Worm (Caenorhabditis elegans) whole organism, L4 larva: ENCODE results near the gene Y61A9LA.7.
A peak's percentile ranks its signal among the peaks of the same experiment; 100 is the strongest.

ENCODE experiments used
- F37D6.2 ChIP-seq: sonication (generic microtip); optimal IDR thresholded peaks from 2 replicates; lab custom pipeline; 2016; ENCODE audit warnings: mild to moderate bottlenecking, missing genetic modification characterization, missing compliant biosample characterization
- F44E2.7 ChIP-seq: fragments of 200-800 bp; sonication (Bioruptor generic); IDR thresholded peaks from 2 replicates; pipeline ENCODE4 v2.1.2; 2022; ENCODE audit warnings: missing genetic modification characterization, missing compliant biosample characterization
- F49E8.2 ChIP-seq: sonication (generic microtip); optimal IDR thresholded peaks from 2 replicates; lab custom pipeline; 2016; ENCODE audit warnings: missing compliant biosample characterization, mild to moderate bottlenecking, missing genetic modification characterization, borderline replicate concordance
- Y5F2A.4 ChIP-seq: fragments of 200-800 bp; sonication (Bioruptor generic); optimal IDR thresholded peaks from 2 replicates; lab custom pipeline; 2018; ENCODE audit warnings: mild to moderate bottlenecking, missing genetic modification characterization, missing compliant biosample characterization
- ZK337.2 ChIP-seq: fragments of 200-800 bp; sonication (Bioruptor generic); IDR thresholded peaks from 2 replicates; pipeline ENCODE4 v1.3.6; 2022; ENCODE audit warnings: missing genetic modification reagents, missing genetic modification characterization, missing compliant biosample characterization
- ZK546.5 ChIP-seq, 2 experiments: sonication (generic microtip); optimal IDR thresholded peaks; 2 replicates each; lab custom pipeline; 2017; ENCODE audit warnings: missing biosample characterization in 2 of 2, missing genetic modification characterization in 2 of 2
- attf-4 ChIP-seq: sonication (generic microtip); optimal IDR thresholded peaks from 3 replicates; lab custom pipeline; 2017; ENCODE audit warnings: missing biosample characterization, missing genetic modification characterization
- ceh-62 ChIP-seq: sonication (generic microtip); optimal IDR thresholded peaks from 2 replicates; lab custom pipeline; 2017; ENCODE audit warnings: missing biosample characterization, missing genetic modification characterization
- cey-2 ChIP-seq: sonication (generic microtip); optimal IDR thresholded peaks from 3 replicates; lab custom pipeline; 2017; ENCODE audit warnings: missing genetic modification characterization, mild to moderate bottlenecking, missing compliant biosample characterization, antibody characterized with exemption, borderline replicate concordance; ENCODE audit not compliant: insufficient read depth
- daf-16 ChIP-seq, 3 experiments: sonication (generic microtip); optimal IDR thresholded peaks; 2 replicates each; lab custom pipeline; 2016 to 2017; ENCODE audit warnings: missing genetic modification characterization in 3 of 3, missing genetic modification reagents in 3 of 3, mild to moderate bottlenecking in 2 of 3, missing compliant biosample characterization in 2 of 3, missing biosample characterization in 1 of 3, moderate library complexity in 1 of 3
- dmd-6 ChIP-seq: fragments of 200-800 bp; sonication (Bioruptor generic); IDR thresholded peaks from 2 replicates; pipeline ENCODE4 v1.3.6; 2022; ENCODE audit warnings: missing genetic modification reagents, missing genetic modification characterization, missing compliant biosample characterization
- duxl-1 ChIP-seq: sonication (generic microtip); optimal IDR thresholded peaks from 2 replicates; lab custom pipeline; 2016; ENCODE audit warnings: mild to moderate bottlenecking, missing genetic modification characterization, moderate library complexity, missing compliant biosample characterization; ENCODE audit not compliant: poor library complexity
- dve-1 ChIP-seq: sonication (generic microtip); optimal IDR thresholded peaks from 2 replicates; lab custom pipeline; 2017; ENCODE audit warnings: antibody characterized with exemption, mild to moderate bottlenecking, missing genetic modification characterization, missing compliant biosample characterization; ENCODE audit not compliant: insufficient read depth
- fkh-10 ChIP-seq: fragments of 150-350 bp; optimal IDR thresholded peaks from 2 replicates; lab custom pipeline; 2014; ENCODE audit warnings: missing biosample characterization, missing genetic modification reagents, missing genetic modification characterization
- fos-1 ChIP-seq: fragments of 150-350 bp; optimal IDR thresholded peaks from 2 replicates; lab custom pipeline; 2014; ENCODE audit warnings: missing biosample characterization, missing genetic modification characterization
- hlh-11 ChIP-seq: fragments of 200-800 bp; sonication (Bioruptor generic); optimal IDR thresholded peaks from 2 replicates; lab custom pipeline; 2018; ENCODE audit warnings: mild to moderate bottlenecking, missing genetic modification characterization, missing compliant biosample characterization
- hmg-1.1 ChIP-seq: fragments of 200-800 bp; sonication (Bioruptor generic); IDR thresholded peaks from 2 replicates; pipeline ENCODE4 v1.3.6; 2022; ENCODE audit warnings: missing genetic modification reagents, missing genetic modification characterization, missing compliant biosample characterization
- lin-38 ChIP-seq: fragments of 200-800 bp; sonication (Bioruptor generic); IDR thresholded peaks from 2 replicates; pipeline ENCODE4 v1.3.6; 2022; ENCODE audit warnings: missing genetic modification reagents, missing genetic modification characterization, missing compliant biosample characterization
- lin-39 ChIP-seq: fragments of 150-350 bp; optimal IDR thresholded peaks from 2 replicates; lab custom pipeline; 2014; ENCODE audit warnings: missing biosample characterization, missing genetic modification reagents, missing genetic modification characterization
- lsy-2 ChIP-seq, 2 experiments: fragments of 150-350 bp in 1 of 2; sonication (generic microtip) in 1 of 2; optimal IDR thresholded peaks; 2 replicates each; lab custom pipeline; 2014 to 2017; ENCODE audit warnings: missing biosample characterization in 2 of 2, missing genetic modification characterization in 2 of 2
- madf-5 ChIP-seq, 2 experiments: fragments of 200-800 bp; sonication (Bioruptor generic); IDR thresholded peaks; 2 replicates each; pipeline ENCODE4 v1.3.6; 2022; ENCODE audit warnings: missing compliant biosample characterization in 2 of 2, missing genetic modification characterization in 2 of 2
- madf-9 ChIP-seq: fragments of 200-800 bp; sonication (Bioruptor generic); conservative IDR thresholded peaks from 2 replicates; pipeline ENCODE4 v1.3.6; 2022; ENCODE audit warnings: missing genetic modification reagents, missing genetic modification characterization, missing compliant biosample characterization
- mxl-2 ChIP-seq: fragments of 200-800 bp; sonication (Bioruptor generic); conservative IDR thresholded peaks from 2 replicates; pipeline ENCODE4 v1.3.6; 2022; ENCODE audit warnings: missing genetic modification reagents, missing genetic modification characterization, missing compliant biosample characterization
- nhr-111 ChIP-seq: fragments of 200-800 bp; sonication (Bioruptor generic); optimal IDR thresholded peaks from 2 replicates; lab custom pipeline; 2018; ENCODE audit warnings: mild to moderate bottlenecking, missing genetic modification characterization, missing compliant biosample characterization
- nhr-237 ChIP-seq: sonication (generic microtip); optimal IDR thresholded peaks from 2 replicates; lab custom pipeline; 2017; ENCODE audit warnings: missing biosample characterization, missing genetic modification characterization
- nhr-25 ChIP-seq: sonication (generic microtip); optimal IDR thresholded peaks from 2 replicates; lab custom pipeline; 2017; ENCODE audit warnings: missing genetic modification characterization, mild to moderate bottlenecking, missing compliant biosample characterization, antibody characterized with exemption, moderate library complexity, borderline replicate concordance; ENCODE audit not compliant: insufficient read depth
- nhr-28 ChIP-seq: fragments of 150-350 bp; optimal IDR thresholded peaks from 2 replicates; lab custom pipeline; 2014; ENCODE audit warnings: missing biosample characterization, missing genetic modification characterization
- nhr-48 ChIP-seq: sonication (generic microtip); optimal IDR thresholded peaks from 2 replicates; lab custom pipeline; 2016; ENCODE audit warnings: mild to moderate bottlenecking, missing genetic modification characterization, missing compliant biosample characterization
- nhr-6 ChIP-seq: fragments of 150-350 bp; optimal IDR thresholded peaks from 2 replicates; lab custom pipeline; 2014; ENCODE audit warnings: missing biosample characterization, missing genetic modification characterization
- pha-4 ChIP-seq, 2 experiments: fragments of 150-350 bp in 1 of 2; fragments of 200-800 bp in 1 of 2; sonication (Bioruptor generic) in 1 of 2; IDR thresholded peaks in 1 of 2; optimal IDR thresholded peaks in 1 of 2; 2 replicates each; pipeline versions ENCODE4 v1.3.6 to Lab custom; 2014 to 2022; ENCODE audit warnings: missing genetic modification characterization in 2 of 2, missing genetic modification reagents in 2 of 2, missing biosample characterization in 1 of 2, missing compliant biosample characterization in 1 of 2
- pqm-1 ChIP-seq: sonication (generic microtip); optimal IDR thresholded peaks from 2 replicates; lab custom pipeline; 2017; ENCODE audit warnings: missing biosample characterization, missing genetic modification characterization
- rbr-2 ChIP-seq: sonication (generic microtip); optimal IDR thresholded peaks from 2 replicates; lab custom pipeline; 2016; ENCODE audit warnings: missing genotype, missing genetic modification characterization, missing compliant biosample characterization
- saeg-2 ChIP-seq: fragments of 200-800 bp; sonication (Bioruptor generic); IDR thresholded peaks from 2 replicates; pipeline ENCODE4 v1.3.6; 2022; ENCODE audit warnings: missing genetic modification reagents, missing genetic modification characterization, missing compliant biosample characterization
- set-16 ChIP-seq: fragments of 200-800 bp; sonication (Bioruptor generic); IDR thresholded peaks from 2 replicates; pipeline ENCODE4 v1.3.6; 2022; ENCODE audit warnings: missing genetic modification reagents, missing genetic modification characterization, missing compliant biosample characterization
- snpc-1.2 ChIP-seq: fragments of 200-800 bp; sonication (Bioruptor generic); IDR thresholded peaks from 2 replicates; pipeline ENCODE4 v1.3.6; 2022; ENCODE audit warnings: missing genetic modification reagents, missing genetic modification characterization, missing compliant biosample characterization
- spr-3 ChIP-seq: fragments of 200-800 bp; sonication (Bioruptor generic); optimal IDR thresholded peaks from 2 replicates; lab custom pipeline; 2018; ENCODE audit warnings: mild to moderate bottlenecking, missing genetic modification characterization, missing compliant biosample characterization
- tra-1 ChIP-seq: fragments of 200-800 bp; sonication (Bioruptor generic); IDR thresholded peaks from 2 replicates; pipeline ENCODE4 v1.3.6; 2022; ENCODE audit warnings: missing genetic modification reagents, missing genetic modification characterization, missing compliant biosample characterization
- unc-39 ChIP-seq: sonication (generic microtip); optimal IDR thresholded peaks from 2 replicates; lab custom pipeline; 2017; ENCODE audit warnings: missing biosample characterization, missing genetic modification characterization
- unc-62 ChIP-seq, 3 experiments: fragments of 150-350 bp in 1 of 3; sonication (generic microtip); optimal IDR thresholded peaks in 2 of 3; peaks in 1 of 3; 1 replicate in 1 of 3; 2 replicates in 2 of 3; lab custom pipeline; 2014 to 2017; ENCODE audit warnings: missing biosample characterization in 3 of 3, missing genetic modification characterization in 3 of 3, missing genetic modification reagents in 3 of 3, missing genotype in 1 of 3
- vab-7 ChIP-seq: fragments of 200-800 bp; sonication (Bioruptor generic); IDR thresholded peaks from 2 replicates; pipeline ENCODE4 v1.3.6; 2022; ENCODE audit warnings: missing genetic modification reagents, missing genetic modification characterization, missing compliant biosample characterization

Gene Y61A9LA.7

DNA sequence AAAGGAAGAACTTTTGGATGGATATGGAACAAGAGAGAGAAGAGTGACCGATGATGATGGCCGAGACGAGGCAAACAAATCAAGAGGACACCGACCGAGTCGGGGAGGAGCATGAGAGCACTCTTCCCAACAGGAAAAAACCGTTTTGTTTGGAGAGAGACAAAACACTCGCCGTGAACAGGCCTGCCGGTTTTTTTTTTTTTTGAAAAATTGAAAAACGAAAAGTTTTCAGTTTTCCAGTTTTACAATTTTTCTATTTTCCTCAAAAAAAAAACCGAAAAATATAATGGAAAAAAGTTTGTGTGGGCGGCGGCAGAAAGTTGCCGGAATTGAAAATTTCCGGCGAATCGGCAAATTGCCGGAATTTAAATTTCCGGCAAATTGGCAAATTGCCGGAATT lies at the start of gene Y61A9LA.7:
TSS of gene Y61A9LA.7 (minus strand) at position 101 of the 400 bp plus-strand sequence.
- peak in 1 of 2 experiments; percentile 37 for TF ChIP-seq unc-62 (GFP tag; optimal IDR thresholded peaks at IDR 0.05 in 1 of 2; lab: Kevin White, UChicago)
- TF ChIP-seq unc-62 (tag; optimal IDR thresholded peaks at IDR 0.05; lab: Kevin White, UChicago) = no peak
- TF ChIP-seq nhr-25 (tag; lab: Kevin White, UChicago) = no peak

DNA sequence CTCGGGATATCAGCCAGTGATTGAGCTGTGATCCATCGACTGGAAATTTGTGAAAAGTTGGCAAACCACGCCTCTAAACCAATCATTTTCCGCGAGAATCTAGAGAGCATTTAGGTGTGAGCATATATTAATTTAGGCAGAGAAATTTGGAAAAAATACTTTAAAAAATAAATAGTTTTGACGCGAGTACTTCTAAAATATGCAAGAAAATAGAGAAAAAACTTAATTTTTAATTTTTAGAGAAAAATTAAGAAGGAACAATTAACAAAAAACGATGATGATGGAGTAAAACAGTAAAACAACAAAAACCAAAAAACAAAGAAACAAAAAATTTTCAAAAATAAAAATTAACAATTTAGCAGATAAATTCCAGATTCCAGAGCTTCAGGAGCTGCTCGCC lies 47.2 kb upstream of the Y61A9LA.7 start, which contains the start of gene txt-6:
TSS of gene txt-6 (minus strand) at position 101 of the 400 bp plus-strand sequence.
- TF ChIP-seq rbr-2 (tag; lab: Kevin White, UChicago) (no peak), madf-5 (GFP tag; IDR thresholded peaks at IDR 0.05; lab: Robert Waterston, UW) (0 out of 4 replicates have a peak, but pooled peaks of 1 of the 2 experiments have one; percentile 41)
- TF ChIP-seq, all 104 proteins: peak for 1

DNA sequence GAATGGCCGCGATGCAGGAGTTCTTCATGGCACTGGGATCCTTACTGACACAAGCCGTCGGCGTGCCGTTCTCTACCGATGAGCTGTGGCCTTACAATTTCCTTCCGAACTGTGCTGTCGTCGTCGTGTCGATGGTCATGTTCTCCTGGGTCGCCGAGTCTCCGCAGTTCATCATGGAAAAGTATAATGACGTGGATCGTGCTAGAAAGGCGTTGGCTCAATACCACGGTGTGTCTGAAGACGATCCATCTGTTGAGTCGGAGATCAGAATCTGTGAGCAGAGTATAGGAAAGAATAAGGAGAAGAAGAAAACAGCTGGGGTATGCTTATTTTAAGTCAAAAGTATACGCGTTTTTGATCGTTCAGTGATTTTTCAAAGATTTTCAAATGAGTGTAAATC lies 39.6 kb upstream of the Y61A9LA.7 start:
- TF ChIP-seq nhr-237 (tag; lab: Kevin White, UChicago) (no peak), nhr-25 (tag; lab: Kevin White, UChicago) (no peak), duxl-1 (tag; lab: Kevin White, UChicago) (no peak), vab-7 (GFP tag; lab: Robert Waterston, UW) (no peak)

DNA sequence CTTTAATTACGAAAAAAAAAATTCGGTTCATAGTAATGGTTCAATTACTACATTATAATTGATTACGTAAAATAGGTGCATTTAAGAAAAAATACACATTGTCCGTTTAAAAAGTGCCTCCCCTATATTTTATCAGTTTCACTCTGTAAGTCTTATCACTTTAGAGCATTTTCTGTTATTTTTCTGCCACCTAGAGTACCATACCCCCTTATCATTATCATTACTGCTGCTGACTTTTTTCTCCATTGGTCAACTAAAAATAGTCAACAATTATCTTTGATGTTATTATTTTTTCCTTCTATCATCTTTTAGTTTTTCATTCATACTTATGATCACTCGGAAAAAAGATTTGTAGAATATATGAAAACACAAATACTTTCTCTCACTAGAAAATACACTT lies 38.9 kb upstream of the Y61A9LA.7 start:
- TF ChIP-seq fkh-10 (GFP tag; lab: Kevin White, UChicago) = no peak
- TF ChIP-seq nhr-6 (tag; lab: Kevin White, UChicago) = no peak
- peak; percentile 76 for TF ChIP-seq pqm-1 (tag; lab: Kevin White, UChicago)
- TF ChIP-seq saeg-2 (GFP tag; lab: Robert Waterston, UW) = no peak
- TF ChIP-seq madf-5 (GFP tag; IDR thresholded peaks at IDR 0.05; lab: Robert Waterston, UW) = no peak
- no peak for TF ChIP-seq lin-38
- no peak for TF ChIP-seq ceh-62 (tag; lab: Kevin White, UChicago)
- no peak for TF ChIP-seq lsy-2 (tag; optimal IDR thresholded peaks at IDR 0.05; lab: Kevin White, UChicago)
- no peak for TF ChIP-seq set-16 (GFP tag; lab: Robert Waterston, UW)
- no peak for TF ChIP-seq F49E8.2 (tag; lab: Kevin White, UChicago)
- TF ChIP-seq cey-2 = no peak
- peak; percentile 10 for TF ChIP-seq dve-1 (tag; lab: Kevin White, UChicago)
- TF ChIP-seq nhr-111 (GFP tag; lab: Kevin White, UChicago) = no peak
- TF ChIP-seq lin-39 (tag; lab: Kevin White, UChicago) = no peak
- TF ChIP-seq ZK337.2 (GFP tag; lab: Robert Waterston, UW) = no peak
- no peak for TF ChIP-seq hlh-11 (tag; lab: Kevin White, UChicago)
- TF ChIP-seq madf-9 (GFP tag; lab: Robert Waterston, UW) = no peak
- no peak for TF ChIP-seq attf-4 (tag; lab: Kevin White, UChicago)
- no peak for TF ChIP-seq fos-1 (tag; lab: Kevin White, UChicago)
- TF ChIP-seq unc-39 = no peak
- TF ChIP-seq daf-16 (GFP tag; optimal IDR thresholded peaks at IDR 0.05; lab: Kevin White, UChicago) = no peak
- peak; percentile 68 for TF ChIP-seq daf-16 (tag; optimal IDR thresholded peaks at IDR 0.05; lab: Kevin White, UChicago)
- TF ChIP-seq nhr-28 (tag; lab: Kevin White, UChicago) = peak; percentile 45

DNA sequence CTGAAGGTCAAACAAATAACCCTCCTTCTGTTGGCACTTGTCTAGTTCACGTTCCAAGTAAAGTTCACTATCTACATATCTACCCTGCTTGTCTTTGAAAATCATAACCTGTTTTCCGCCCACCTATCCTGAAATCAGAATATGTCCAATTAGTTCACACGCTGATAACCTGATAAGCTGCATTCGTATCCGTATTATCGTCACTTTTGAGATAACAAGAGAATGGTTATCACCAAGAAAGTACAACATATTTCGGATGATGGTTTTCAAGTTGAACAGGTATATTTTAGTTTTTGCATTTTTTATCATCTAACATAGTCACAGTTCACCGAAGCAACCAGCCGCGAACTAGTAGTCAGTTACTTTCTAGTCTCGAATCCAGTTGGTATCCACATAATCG lies 31.2 kb upstream of the Y61A9LA.7 start:
- no peak for TF ChIP-seq pha-4 (GFP tag; IDR thresholded peaks at IDR 0.05; lab: Robert Waterston, UW)
- no peak for TF ChIP-seq pha-4 (tag; optimal IDR thresholded peaks at IDR 0.05; lab: Kevin White, UChicago)
- TF ChIP-seq mxl-2 (GFP tag; lab: Robert Waterston, UW) = no peak
- TF ChIP-seq F49E8.2 (tag; lab: Kevin White, UChicago) = no peak
- TF ChIP-seq F44E2.7 (GFP tag; lab: Robert Waterston, UW) = no peak
- TF ChIP-seq tra-1 (GFP tag; lab: Robert Waterston, UW) = no peak
- no peak for TF ChIP-seq hmg-1.1 (GFP tag; lab: Robert Waterston, UW)
- no peak for TF ChIP-seq nhr-48 (tag; lab: Kevin White, UChicago)
- no peak for TF ChIP-seq dmd-6 (GFP tag; lab: Robert Waterston, UW)
- no peak for TF ChIP-seq ZK546.5 (tag; optimal IDR thresholded peaks at IDR 0.05; lab: Kevin White, UChicago)
- TF ChIP-seq snpc-1.2 (GFP tag; lab: Robert Waterston, UW) = no peak
- no peak for TF ChIP-seq F37D6.2 (tag; lab: Kevin White, UChicago)
- TF ChIP-seq lin-39 (tag; lab: Kevin White, UChicago) = no peak
- TF ChIP-seq set-16 (GFP tag; lab: Robert Waterston, UW) = no peak
- no peak for TF ChIP-seq vab-7 (GFP tag; lab: Robert Waterston, UW)
- no peak for TF ChIP-seq Y5F2A.4 (GFP tag; lab: Kevin White, UChicago)
- no peak for TF ChIP-seq nhr-28 (tag; lab: Kevin White, UChicago)
- TF ChIP-seq nhr-6 (tag; lab: Kevin White, UChicago) = no peak
- no peak for TF ChIP-seq cey-2
- TF ChIP-seq spr-3 (GFP tag; lab: Kevin White, UChicago) = no peak
